Fruit fly (Drosophila melanogaster) whole organism, embryonic: Measurements from ENCODE around the gene Wdr33.

Source experiments
- Adf1 ChIP-seq: fragments of 200-800 bp; sonication (Bioruptor generic); IDR thresholded peaks from 2 replicates; pipeline ENCODE4 v1.3.6; 2022; ENCODE audit warnings: missing biosample characterization, missing genetic modification characterization
- Antp ChIP-seq: fragments of 200-800 bp; sonication (Bioruptor generic); optimal IDR thresholded peaks from 3 replicates; lab custom pipeline; 2016; ENCODE audit warnings: missing biosample characterization, missing genetic modification characterization
- Bgb ChIP-seq: fragments of 200-800 bp; sonication (Bioruptor generic); IDR thresholded peaks from 2 replicates; pipeline ENCODE4 v1.3.6; 2022; ENCODE audit warnings: missing biosample characterization, missing genetic modification characterization; ENCODE audit not compliant: partially characterized antibody
- CG10431 ChIP-seq: fragments of 200-800 bp; sonication (Bioruptor generic); optimal IDR thresholded peaks from 3 replicates; lab custom pipeline; 2018; ENCODE audit warnings: missing biosample characterization, mild to moderate bottlenecking, missing genetic modification characterization
- CG10543 ChIP-seq: fragments of 200-800 bp; sonication (Bioruptor generic); optimal IDR thresholded peaks from 3 replicates; lab custom pipeline; 2017; ENCODE audit warnings: missing biosample characterization, mild to moderate bottlenecking, missing genetic modification characterization, moderate library complexity
- CG11456 ChIP-seq: fragments of 200-800 bp; sonication (Bioruptor generic); IDR thresholded peaks from 3 replicates; pipeline ENCODE4 v1.3.6; 2022; ENCODE audit warnings: missing biosample characterization, missing genetic modification characterization
- CG12942 ChIP-seq: fragments of 200-800 bp; sonication (Bioruptor generic); optimal IDR thresholded peaks from 3 replicates; lab custom pipeline; 2016; ENCODE audit warnings: missing biosample characterization, missing genetic modification characterization
- CG13123 ChIP-seq: fragments of 200-800 bp; sonication (Bioruptor generic); optimal IDR thresholded peaks from 2 replicates; lab custom pipeline; 2016; ENCODE audit warnings: missing biosample characterization, missing genetic modification characterization
- CG15269 ChIP-seq: fragments of 200-800 bp; sonication (Bioruptor generic); optimal IDR thresholded peaks from 2 replicates; lab custom pipeline; 2018; ENCODE audit warnings: missing biosample characterization, mild to moderate bottlenecking, missing genetic modification characterization, moderate library complexity
- CG1529 ChIP-seq: fragments of 200-800 bp; sonication (Bioruptor generic); optimal IDR thresholded peaks from 3 replicates; lab custom pipeline; 2018; ENCODE audit warnings: missing biosample characterization, missing genetic modification characterization
- CG16813 ChIP-seq: fragments of 200-800 bp; sonication (Bioruptor generic); IDR thresholded peaks from 3 replicates; pipeline ENCODE4 v1.3.6; 2022; ENCODE audit warnings: missing biosample characterization, missing genetic modification characterization; ENCODE audit not compliant: partially characterized antibody
- CG17568 ChIP-seq: fragments of 200-800 bp; sonication (Bioruptor generic); optimal IDR thresholded peaks from 2 replicates; lab custom pipeline; 2018; ENCODE audit warnings: missing biosample characterization, mild to moderate bottlenecking, missing genetic modification characterization, moderate library complexity
- CG17912 ChIP-seq: fragments of 200-800 bp; sonication (Bioruptor generic); optimal IDR thresholded peaks from 2 replicates; lab custom pipeline; 2018; ENCODE audit warnings: missing biosample characterization, mild to moderate bottlenecking, missing genetic modification characterization
- CG2120 ChIP-seq: fragments of 200-800 bp; sonication (Bioruptor generic); optimal IDR thresholded peaks from 3 replicates; lab custom pipeline; 2016; ENCODE audit warnings: missing biosample characterization, missing genetic modification characterization
- CG4424 ChIP-seq: fragments of 200-800 bp; sonication (Bioruptor generic); optimal IDR thresholded peaks from 3 replicates; lab custom pipeline; 2016; ENCODE audit warnings: missing biosample characterization, missing genetic modification characterization
- CG6654 ChIP-seq: fragments of 200-800 bp; sonication (Bioruptor generic); optimal IDR thresholded peaks from 2 replicates; lab custom pipeline; 2017; ENCODE audit warnings: missing biosample characterization, mild to moderate bottlenecking, missing genetic modification characterization
- CG6689 ChIP-seq: fragments of 200-800 bp; sonication (Bioruptor generic); IDR thresholded peaks from 2 replicates; pipeline ENCODE4 v1.3.6; 2022; ENCODE audit warnings: missing biosample characterization, missing genetic modification characterization
- CHES-1-like ChIP-seq: fragments of 200-800 bp; sonication (Bioruptor generic); optimal IDR thresholded peaks from 2 replicates; lab custom pipeline; 2016; ENCODE audit warnings: missing biosample characterization, missing genetic modification characterization
- Camta ChIP-seq: fragments of 200-800 bp; sonication (Bioruptor generic); optimal IDR thresholded peaks from 2 replicates; lab custom pipeline; 2016; ENCODE audit warnings: missing biosample characterization, missing genetic modification characterization
- Chrac-16 ChIP-seq: fragments of 200-800 bp; sonication (Bioruptor generic); optimal IDR thresholded peaks from 3 replicates; lab custom pipeline; 2016; ENCODE audit warnings: missing biosample characterization, missing genetic modification characterization
- Dad ChIP-seq: fragments of 200-800 bp; sonication (Bioruptor generic); optimal IDR thresholded peaks from 3 replicates; lab custom pipeline; 2016; ENCODE audit warnings: missing biosample characterization, missing genetic modification characterization
- Fer2 ChIP-seq: fragments of 200-800 bp; sonication (Bioruptor generic); optimal IDR thresholded peaks from 2 replicates; lab custom pipeline; 2018; ENCODE audit warnings: missing biosample characterization, mild to moderate bottlenecking, missing genetic modification characterization, moderate library complexity
- HHEX ChIP-seq: fragments of 200-800 bp; sonication (Bioruptor generic); optimal IDR thresholded peaks from 3 replicates; lab custom pipeline; 2017; ENCODE audit warnings: missing biosample characterization, mild to moderate bottlenecking, missing genetic modification characterization, missing genetic modification reagents
- HLH54F ChIP-seq: fragments of 200-800 bp; sonication (Bioruptor generic); optimal IDR thresholded peaks from 3 replicates; lab custom pipeline; 2016; ENCODE audit warnings: missing biosample characterization, missing genetic modification characterization
- HmgZ ChIP-seq: fragments of 200-800 bp; sonication (Bioruptor generic); optimal IDR thresholded peaks from 2 replicates; lab custom pipeline; 2018; ENCODE audit warnings: missing biosample characterization, mild to moderate bottlenecking, missing genetic modification characterization
- Hmr ChIP-seq: fragments of 200-800 bp; sonication (Bioruptor generic); optimal IDR thresholded peaks from 3 replicates; lab custom pipeline; 2017; ENCODE audit warnings: mild to moderate bottlenecking, missing biosample characterization, missing genetic modification reagents, missing genetic modification characterization
- Meics ChIP-seq: fragments of 200-800 bp; sonication (Bioruptor generic); optimal IDR thresholded peaks from 2 replicates; lab custom pipeline; 2017; ENCODE audit warnings: missing biosample characterization, mild to moderate bottlenecking, missing genetic modification characterization
- Optix ChIP-seq: fragments of 200-800 bp; sonication (Bioruptor generic); IDR thresholded peaks from 3 replicates; pipeline ENCODE4 v1.3.6; 2022; ENCODE audit warnings: missing biosample characterization, missing genetic modification characterization
- Poxn ChIP-seq: fragments of 200-800 bp; sonication (Bioruptor generic); IDR thresholded peaks from 2 replicates; pipeline ENCODE4 v1.3.6; 2022; ENCODE audit warnings: missing biosample characterization, missing genetic modification characterization
- Taf1 ChIP-seq: fragments of 200-800 bp; sonication (Bioruptor generic); IDR thresholded peaks from 2 replicates; pipeline ENCODE4 v1.3.6; 2022; ENCODE audit warnings: missing biosample characterization, missing genetic modification characterization
- Tbp ChIP-seq: fragments of >200 bp; optimal IDR thresholded peaks from 2 replicates; lab custom pipeline; 2018; ENCODE audit warnings: missing biosample characterization, missing genetic modification characterization
- ash1 ChIP-seq: fragments of 200-800 bp; sonication (Bioruptor generic); optimal IDR thresholded peaks from 2 replicates; lab custom pipeline; 2018; ENCODE audit warnings: missing biosample characterization, mild to moderate bottlenecking, missing genetic modification characterization
- bigmax ChIP-seq: fragments of 200-800 bp; sonication (Bioruptor generic); optimal IDR thresholded peaks from 2 replicates; lab custom pipeline; 2018; ENCODE audit warnings: missing biosample characterization, mild to moderate bottlenecking, missing genetic modification characterization
- da ChIP-seq: fragments of 200-800 bp; sonication (Bioruptor generic); optimal IDR thresholded peaks from 2 replicates; lab custom pipeline; 2016; ENCODE audit warnings: missing biosample characterization, missing genetic modification characterization
- disco-r ChIP-seq: fragments of 200-800 bp; sonication (Bioruptor generic); optimal IDR thresholded peaks from 2 replicates; lab custom pipeline; 2016; ENCODE audit warnings: missing biosample characterization, missing genetic modification characterization
- dmrt99B ChIP-seq: fragments of 200-800 bp; sonication (Bioruptor generic); optimal IDR thresholded peaks from 2 replicates; lab custom pipeline; 2018; ENCODE audit warnings: missing biosample characterization, mild to moderate bottlenecking, missing genetic modification characterization, moderate library complexity
- fu2 ChIP-seq: fragments of 200-800 bp; sonication (Bioruptor generic); optimal IDR thresholded peaks from 2 replicates; lab custom pipeline; 2016; ENCODE audit warnings: missing biosample characterization, missing genetic modification characterization
- gfzf ChIP-seq: fragments of 200-800 bp; sonication (Bioruptor generic); optimal IDR thresholded peaks from 2 replicates; lab custom pipeline; 2016; ENCODE audit warnings: missing biosample characterization, mild to moderate bottlenecking, missing genetic modification characterization, moderate library complexity
- hkb ChIP-seq, 2 experiments: fragments of 200-800 bp in 1 of 2; fragments of >200 bp in 1 of 2; sonication (Bioruptor generic) in 1 of 2; IDR thresholded peaks in 1 of 2; optimal IDR thresholded peaks in 1 of 2; 2 replicates each; pipeline versions ENCODE4 v1.3.6 to Lab custom; 2017 to 2022; ENCODE audit warnings: missing biosample characterization in 1 of 2, missing genetic modification characterization in 1 of 2
- ind ChIP-seq: fragments of 200-800 bp; sonication (Bioruptor generic); optimal IDR thresholded peaks from 3 replicates; lab custom pipeline; 2016; ENCODE audit warnings: missing biosample characterization, missing genetic modification characterization
- insv ChIP-seq, 2 experiments: fragments of 200-800 bp; sonication (Bioruptor generic); optimal IDR thresholded peaks; 3 replicates each; lab custom pipeline; 2016 to 2018; ENCODE audit warnings: missing biosample characterization in 2 of 2, missing genetic modification characterization in 2 of 2
- jing ChIP-seq: fragments of 200-800 bp; sonication (Bioruptor generic); optimal IDR thresholded peaks from 2 replicates; lab custom pipeline; 2018; ENCODE audit warnings: missing biosample characterization, mild to moderate bottlenecking, missing genetic modification characterization
- lmd ChIP-seq: fragments of 200-800 bp; sonication (Bioruptor generic); IDR thresholded peaks from 2 replicates; pipeline ENCODE4 v1.3.6; 2022; ENCODE audit warnings: missing biosample characterization, missing genetic modification characterization
- org-1 ChIP-seq: fragments of 200-800 bp; sonication (Bioruptor generic); optimal IDR thresholded peaks from 2 replicates; lab custom pipeline; 2017; ENCODE audit warnings: missing biosample characterization, missing genetic modification characterization
- peb ChIP-seq: fragments of 200-800 bp; sonication (Bioruptor generic); IDR thresholded peaks from 2 replicates; pipeline ENCODE4 v1.3.6; 2022; ENCODE audit warnings: missing biosample characterization, missing genetic modification characterization
- slou ChIP-seq: fragments of 200-800 bp; sonication (Bioruptor generic); optimal IDR thresholded peaks from 3 replicates; lab custom pipeline; 2016; ENCODE audit warnings: missing biosample characterization, missing genetic modification characterization
- slp2 ChIP-seq: fragments of 200-800 bp; sonication (Bioruptor generic); optimal IDR thresholded peaks from 2 replicates; lab custom pipeline; 2016; ENCODE audit warnings: missing biosample characterization, missing genetic modification characterization
- sob ChIP-seq: fragments of 200-800 bp; sonication (Bioruptor generic); IDR thresholded peaks from 2 replicates; pipeline ENCODE4 v1.3.6; 2022; ENCODE audit warnings: missing biosample characterization, missing genetic modification characterization
- tio ChIP-seq: fragments of 200-800 bp; sonication (Bioruptor generic); optimal IDR thresholded peaks from 2 replicates; lab custom pipeline; 2017; ENCODE audit warnings: missing biosample characterization, missing genetic modification characterization, inconsistent platforms
- toy ChIP-seq: fragments of 200-800 bp; sonication (Bioruptor generic); IDR thresholded peaks from 2 replicates; pipeline ENCODE4 v1.3.6; 2022; ENCODE audit warnings: missing biosample characterization, missing genetic modification characterization

Wdr33 gene

dm6 chr3R:5682921-5683748 is 22.7 kb downstream of the Wdr33 start (continued):
- TF ChIP-seq Meics (GFP tag; lab: Kevin White, UChicago), result peak; percentile 20
- peak; percentile 48 for TF ChIP-seq CG6689
- no peak for TF ChIP-seq Tbp (GFP tag; lab: Kevin White, UChicago)
- TF ChIP-seq sob (GFP tag; lab: Robert Waterston, UW), result no peak
- TF ChIP-seq fu2 (GFP tag; lab: Kevin White, UChicago), result no peak
- TF ChIP-seq CG17912, result no peak
- TF ChIP-seq bigmax (GFP tag; lab: Kevin White, UChicago), result no peak
- TF ChIP-seq Optix, result no peak
- TF ChIP-seq tio (GFP tag; lab: Kevin White, UChicago), result no peak
- TF ChIP-seq hkb (optimal IDR thresholded peaks at IDR 0.05; lab: Kevin White, UChicago), result no peak
- peak; percentile 74 for TF ChIP-seq hkb (GFP tag; IDR thresholded peaks at IDR 0.05; lab: Robert Waterston, UW)
- TF ChIP-seq gfzf (GFP tag; lab: Kevin White, UChicago), result no peak
- TF ChIP-seq Hmr (GFP tag; lab: Kevin White, UChicago), result no peak
- TF ChIP-seq CG1529, result peak; percentile 78
- TF ChIP-seq CG2120 (GFP tag; lab: Kevin White, UChicago), result no peak
- TF ChIP-seq jing (GFP tag; lab: Kevin White, UChicago), result peak; percentile 50
- peak; percentile 31 for TF ChIP-seq CG10431 (GFP tag; lab: Kevin White, UChicago)
- TF ChIP-seq CG15269, result no peak
- TF ChIP-seq CG6654, result no peak
- no peak for TF ChIP-seq HmgZ (tag; lab: Kevin White, UChicago)
- TF ChIP-seq peb (GFP tag; lab: Robert Waterston, UW), result 0 out of 2 replicates have a peak, but pooled peaks have one; percentile 21
- no peak for TF ChIP-seq Camta (GFP tag; lab: Kevin White, UChicago)
- TF ChIP-seq HLH54F (GFP tag; lab: Kevin White, UChicago), result no peak
- TF ChIP-seq dmrt99B (tag; lab: Kevin White, UChicago), result peak; percentile 83
- TF ChIP-seq slp2 (GFP tag; lab: Kevin White, UChicago), result peak; percentile 31
- TF ChIP-seq Fer2, result no peak
- TF ChIP-seq ind (GFP tag; lab: Kevin White, UChicago), result peak; percentile 36
- TF ChIP-seq disco-r (GFP tag; lab: Kevin White, UChicago), result no peak
- TF ChIP-seq CG10543, result no peak
- peak; percentile 35 for TF ChIP-seq org-1
- peak; percentile 43 for TF ChIP-seq HHEX
- TF ChIP-seq CHES-1-like, result no peak
- no peak for TF ChIP-seq Bgb (GFP tag; lab: Robert Waterston, UW)
- no peak for TF ChIP-seq da (GFP tag; lab: Kevin White, UChicago)
- no peak for TF ChIP-seq Adf1
- TF ChIP-seq toy (GFP tag; lab: Robert Waterston, UW), result no peak
- peak; percentile 15 for TF ChIP-seq Antp (GFP tag; lab: Kevin White, UChicago)
- TF ChIP-seq slou (GFP tag; lab: Kevin White, UChicago), result no peak
- TF ChIP-seq Dad, result peak; percentile 22
- TF ChIP-seq insv (GFP tag; optimal IDR thresholded peaks at IDR 0.05; lab: Kevin White, UChicago), result peak in 1 of 2 experiments; percentile 72
- no peak for TF ChIP-seq CG13123 (GFP tag; lab: Kevin White, UChicago)
- peak; percentile 63 for TF ChIP-seq CG4424
- TF ChIP-seq CG12942 (GFP tag; lab: Kevin White, UChicago), result peak; percentile 9
- TF ChIP-seq Chrac-16 (GFP tag; lab: Kevin White, UChicago), result peak; percentile 48
- no peak for TF ChIP-seq Poxn (GFP tag; lab: Robert Waterston, UW)
- TF ChIP-seq CG16813, result no peak
- TF ChIP-seq ash1 (GFP tag; lab: Kevin White, UChicago), result no peak
- TF ChIP-seq CG17568 (GFP tag; lab: Kevin White, UChicago), result no peak
- TF ChIP-seq lmd, result peak; percentile 54
- TF ChIP-seq CG11456 (GFP tag; lab: Robert Waterston, UW), result no peak
- TF ChIP-seq Taf1, result no peak
